Worm (Caenorhabditis elegans): ENCODE data around the gene sri-29.

Gene sri-29

DNA sequence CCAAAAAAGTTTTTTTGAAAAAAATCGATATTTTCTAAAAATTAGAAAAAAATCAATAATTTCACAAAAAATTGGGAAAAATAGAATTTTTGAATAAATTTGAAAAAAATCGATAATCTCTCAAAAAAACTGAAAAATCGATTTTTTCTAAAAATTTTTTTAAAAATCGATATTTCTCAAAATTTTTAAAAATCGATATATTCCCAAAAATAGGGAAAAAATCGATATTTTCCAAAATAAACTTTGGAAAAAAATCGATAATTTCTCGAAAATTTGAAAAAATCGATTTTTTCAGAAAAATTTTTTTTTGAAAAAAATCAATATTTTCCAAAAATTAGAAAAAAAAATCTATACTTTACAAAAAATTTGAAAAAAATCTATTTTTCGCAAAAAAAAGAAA lies 20.5 kb downstream of the sri-29 start:
- no peak for TF ChIP-seq mep-1 (tag; optimal IDR thresholded peaks at IDR 0.05)
- no peak for TF ChIP-seq ceh-39 (tag; optimal IDR thresholded peaks at IDR 0.05)
- no peak for TF ChIP-seq lsy-2 (tag; optimal IDR thresholded peaks at IDR 0.05)
- TF ChIP-seq mab-5 (tag; optimal IDR thresholded peaks at IDR 0.05) = no peak
- TF ChIP-seq unc-62 (GFP tag; optimal IDR thresholded peaks at IDR 0.05) = no peak
- no peak for TF ChIP-seq bed-3 (GFP tag; optimal IDR thresholded peaks at IDR 0.05)
- TF ChIP-seq cnd-1 (tag; optimal IDR thresholded peaks at IDR 0.05) = no peak
- no peak for TF ChIP-seq ztf-11 (tag; optimal IDR thresholded peaks at IDR 0.05)

DNA sequence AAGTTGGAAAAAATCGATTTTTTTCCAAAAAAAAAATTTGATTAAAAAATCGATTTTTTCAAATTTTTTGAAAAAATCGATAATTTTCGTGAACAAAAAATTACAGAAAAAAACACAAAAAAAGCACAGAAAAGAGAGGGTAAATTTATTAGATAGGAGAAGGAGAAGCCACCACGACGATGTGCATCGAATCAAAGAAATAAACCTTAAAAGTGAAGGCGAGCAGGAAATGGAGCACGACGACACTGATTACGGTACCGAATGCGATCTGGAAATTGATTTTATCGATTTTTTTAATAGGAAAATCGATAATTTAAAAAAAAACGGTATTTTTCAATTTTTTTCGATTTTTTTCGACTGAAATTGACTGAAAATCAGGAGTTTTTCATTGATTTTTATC lies 21.0 kb downstream of the sri-29 start:
- no peak for TF ChIP-seq drap-1 (GFP tag; optimal IDR thresholded peaks at IDR 0.05)
- no peak for TF ChIP-seq ceh-83 (GFP tag; optimal IDR thresholded peaks at IDR 0.05)
- no peak for TF ChIP-seq ztf-11 (tag; optimal IDR thresholded peaks at IDR 0.05)
- TF ChIP-seq zip-8 (tag; optimal IDR thresholded peaks at IDR 0.05) = no peak
- TF ChIP-seq mep-1 (tag; optimal IDR thresholded peaks at IDR 0.05) = no peak
- no peak for TF ChIP-seq elt-3 (tag; optimal IDR thresholded peaks at IDR 0.05)
- TF ChIP-seq mls-2 (tag; optimal IDR thresholded peaks at IDR 0.05) = no peak

- no peak for TF ChIP-seq pha-4 (tag; optimal IDR thresholded peaks at IDR 0.05)
Observed at ce11 chrII:3066401-3066800, 22.3 kb downstream of the sri-29 start.

ce11 chrII:3067447-3067846 lies 23.3 kb downstream of the sri-29 start:
- TF ChIP-seq ces-1 (GFP tag; optimal IDR thresholded peaks at IDR 0.05) (no peak), nhr-237 (tag; optimal IDR thresholded peaks at IDR 0.05) (no peak), ztf-11 (tag; optimal IDR thresholded peaks at IDR 0.05) (no peak), unc-120 (tag; optimal IDR thresholded peaks at IDR 0.05; ENCODE audit: poor library complexity, severe bottlenecking) (no peak), sem-2 (GFP tag; optimal IDR thresholded peaks at IDR 0.05) (no peak), lsy-2 (tag; optimal IDR thresholded peaks at IDR 0.05) (no peak), nhr-2 (tag; optimal IDR thresholded peaks at IDR 0.05) (no peak), mab-5 (tag; optimal IDR thresholded peaks at IDR 0.05) (no peak), cnd-1 (tag; optimal IDR thresholded peaks at IDR 0.05) (no peak), drap-1 (GFP tag; optimal IDR thresholded peaks at IDR 0.05) (no peak), flh-1 (GFP tag; optimal IDR thresholded peaks at IDR 0.05) (no peak), mep-1 (tag; optimal IDR thresholded peaks at IDR 0.05) (no peak), nhr-12 (tag; optimal IDR thresholded peaks at IDR 0.05) (no peak)

ce11 chrII:3067896-3068295 lies 23.8 kb downstream of the sri-29 start:
- TF ChIP-seq ceh-83 (GFP tag; optimal IDR thresholded peaks at IDR 0.05) (no peak), ceh-43 (GFP tag; optimal IDR thresholded peaks at IDR 0.05) (no peak), tbx-8 (GFP tag; optimal IDR thresholded peaks at IDR 0.05) (no peak), bed-3 (GFP tag; optimal IDR thresholded peaks at IDR 0.05) (no peak), nhr-2 (tag; optimal IDR thresholded peaks at IDR 0.05) (no peak), mab-5 (tag; optimal IDR thresholded peaks at IDR 0.05) (no peak), unc-39 (tag; optimal IDR thresholded peaks at IDR 0.05) (no peak), cnd-1 (tag; optimal IDR thresholded peaks at IDR 0.05) (no peak), ham-2 (GFP tag; optimal IDR thresholded peaks at IDR 0.05) (no peak), elt-3 (tag; optimal IDR thresholded peaks at IDR 0.05) (no peak), drap-1 (GFP tag; optimal IDR thresholded peaks at IDR 0.05) (no peak), elt-1 (tag; optimal IDR thresholded peaks at IDR 0.05; ENCODE audit: borderline replicate concordance, insufficient read depth) (no peak), sem-2 (GFP tag; optimal IDR thresholded peaks at IDR 0.05) (no peak), sptf-1 (tag; optimal IDR thresholded peaks at IDR 0.05) (no peak), zip-8 (tag; optimal IDR thresholded peaks at IDR 0.05) (no peak), nhr-28 (tag; optimal IDR thresholded peaks at IDR 0.05) (no peak), flh-1 (GFP tag; optimal IDR thresholded peaks at IDR 0.05) (no peak), ces-1 (GFP tag; optimal IDR thresholded peaks at IDR 0.05) (no peak)

DNA sequence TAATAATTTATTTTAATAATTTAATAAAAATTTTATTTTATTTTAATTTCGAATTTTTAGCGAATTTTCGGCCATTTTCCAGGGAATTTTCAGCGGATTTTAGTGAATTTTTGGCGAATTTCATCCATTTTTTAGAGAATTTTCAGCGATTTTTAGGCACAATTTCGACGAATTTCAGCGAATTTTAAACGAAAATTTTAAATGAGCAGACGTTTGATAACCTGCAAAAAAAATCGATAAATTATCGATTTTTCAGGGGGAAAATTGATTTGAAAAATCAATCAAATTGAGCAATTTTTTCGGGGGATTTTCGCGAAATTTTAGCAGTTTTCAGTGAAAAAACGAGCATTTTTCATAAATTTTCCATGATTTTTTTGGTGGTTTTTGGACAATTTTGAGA lies 24.5 kb downstream of the sri-29 start:
- no peak for TF ChIP-seq unc-120 (tag; optimal IDR thresholded peaks at IDR 0.05; ENCODE audit: poor library complexity, severe bottlenecking)

- TF ChIP-seq unc-39 (tag; optimal IDR thresholded peaks at IDR 0.05) (no peak), M03D4.4 (tag; optimal IDR thresholded peaks at IDR 0.05) (no peak), nhr-12 (tag; optimal IDR thresholded peaks at IDR 0.05) (no peak), blmp-1 (tag; optimal IDR thresholded peaks at IDR 0.05) (no peak)
Observed at ce11 chrII:3070182-3070581, 26.1 kb downstream of the sri-29 start.

Data from whole organism, mixed stage, embryonic.